Worm (Caenorhabditis elegans): Measurements from ENCODE around the gene T01G1.4.

T01G1.4 gene

DNA sequence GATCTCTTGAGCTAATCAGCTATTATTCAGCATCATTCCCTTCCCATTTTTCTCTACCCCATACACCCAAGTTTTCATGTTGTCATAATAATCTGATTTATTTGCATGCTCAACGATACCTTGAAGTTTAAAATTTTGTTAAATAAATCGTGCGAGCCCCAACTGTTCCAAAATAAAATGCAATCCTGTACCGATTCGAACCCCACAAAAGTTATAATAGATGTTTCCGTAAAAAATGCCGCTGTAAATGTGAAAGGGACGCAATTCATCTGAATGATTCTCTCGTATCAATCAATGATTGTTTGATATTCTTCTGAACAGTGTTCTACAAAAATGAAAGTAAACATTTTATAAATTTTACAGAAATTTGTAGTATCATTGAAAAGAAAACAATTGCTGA lies 16.1 kb upstream of the T01G1.4 start:
- TF ChIP-seq rpc-1 (optimal IDR thresholded peaks at IDR 0.05) (no peak), rpc-1 (tag; optimal IDR thresholded peaks at IDR 0.05) (peak; percentile 2), efl-1 (GFP tag; optimal IDR thresholded peaks at IDR 0.05) (peak; percentile 30), aptf-3 (GFP tag; IDR thresholded peaks at IDR 0.05) (no peak), F52B5.7 (tag; optimal IDR thresholded peaks at IDR 0.05) (peak; percentile 22), ama-1 (optimal IDR thresholded peaks at IDR 0.05) (no peak), ama-1 (GFP tag; optimal IDR thresholded peaks at IDR 0.05) (peak; percentile 44 to 85), T07F8.4 (tag; optimal IDR thresholded peaks at IDR 0.05) (no peak), ceh-91 (GFP tag; IDR thresholded peaks at IDR 0.05) (0 out of 2 replicates have a peak, but pooled peaks have one; percentile 18), dpl-1 (GFP tag; optimal IDR thresholded peaks at IDR 0.05) (peak; percentile 14), rec-8 (tag; optimal IDR thresholded peaks at IDR 0.05) (peak in 1 of 2 experiments; percentile 24), madf-8 (GFP tag; conservative IDR thresholded peaks at IDR 0.05) (peak; percentile 41; the same call in 1 of the 2 replicates), tlf-1 (GFP tag; optimal IDR thresholded peaks at IDR 0.05) (peak; percentile 78), lsl-1 (GFP tag; optimal IDR thresholded peaks at IDR 0.05) (peak; percentile 57), mes-4 (tag; optimal IDR thresholded peaks at IDR 0.05) (peak; percentile 52), ceh-100 (GFP tag; IDR thresholded peaks at IDR 0.05) (0 out of 2 replicates have a peak, but pooled peaks have one; percentile 9), chd-7 (tag; optimal IDR thresholded peaks at IDR 0.05) (no peak), Y56A3A.18 (GFP tag; IDR thresholded peaks at IDR 0.05) (peak; percentile 73; the same call in 1 of the 2 replicates), atf-7 (tag; optimal IDR thresholded peaks at IDR 0.05) (peak; percentile 53), nhr-120 (GFP tag; IDR thresholded peaks at IDR 0.05) (no peak), madf-3 (GFP tag; IDR thresholded peaks at IDR 0.05) (peak; percentile 82), sptf-2 (GFP tag; optimal IDR thresholded peaks at IDR 0.05) (no peak), mel-28 (tag; optimal IDR thresholded peaks at IDR 0.05; ENCODE audit: borderline replicate concordance) (no peak), snpc-1.3 (tag; optimal IDR thresholded peaks at IDR 0.05; ENCODE audit: insufficient read depth) (peak; percentile 69), ztf-22 (GFP tag; optimal IDR thresholded peaks at IDR 0.05) (no peak), lin-35 (GFP tag; optimal IDR thresholded peaks at IDR 0.05) (no peak), ztf-6 (GFP tag; IDR thresholded peaks at IDR 0.05) (no peak), athp-1 (tag; optimal IDR thresholded peaks at IDR 0.05) (peak; percentile 37), rcor-1 (GFP tag; IDR thresholded peaks at IDR 0.05) (peak; percentile 56), Y53G8AR.9 (GFP tag; conservative IDR thresholded peaks at IDR 0.05) (peak; percentile 94), F33H1.4 (GFP tag; IDR thresholded peaks at IDR 0.05) (no peak; the same call in 1 of the 2 replicates), ceh-40 (GFP tag; IDR thresholded peaks at IDR 0.05) (peak; percentile 68; the same call in 1 of the 2 replicates), nhr-80 (tag; optimal IDR thresholded peaks at IDR 0.05) (no peak), gei-17 (GFP tag; optimal IDR thresholded peaks at IDR 0.05) (no peak), F49E8.2 (tag; optimal IDR thresholded peaks at IDR 0.05; ENCODE audit: insufficient read depth) (peak; percentile 76), nfya-1 (tag; optimal IDR thresholded peaks at IDR 0.05; ENCODE audit: borderline replicate concordance, insufficient read depth) (no peak), snpc-1.1 (tag; optimal IDR thresholded peaks at IDR 0.05; ENCODE audit: insufficient read depth) (no peak), ceh-58 (GFP tag; IDR thresholded peaks at IDR 0.05) (peak; percentile 75; the same call in 1 of the 2 replicates), ztf-25 (GFP tag; IDR thresholded peaks at IDR 0.05) (peak; percentile 63; the same call in 1 of the 2 replicates), ccch-3 (GFP tag; optimal IDR thresholded peaks at IDR 0.05) (no peak), madf-10 (tag; optimal IDR thresholded peaks at IDR 0.05) (no peak), ztf-18 (tag; optimal IDR thresholded peaks at IDR 0.05) (peak; percentile 20), egl-18 (GFP tag; IDR thresholded peaks at IDR 0.05) (no peak), hrde-1 (tag; optimal IDR thresholded peaks at IDR 0.05; ENCODE audit: borderline replicate concordance) (peak; percentile 91), unc-62 (GFP tag; optimal IDR thresholded peaks at IDR 0.05) (no peak), hmg-1.2 (GFP tag; IDR thresholded peaks at IDR 0.05) (peak; percentile 47), C17E4.6 (GFP tag; IDR thresholded peaks at IDR 0.05) (0 out of 2 replicates have a peak, but pooled peaks have one; percentile 27), unc-130 (GFP tag; optimal IDR thresholded peaks at IDR 0.05) (peak; percentile 80)

Measured in whole organism, young adult.